Worm (Caenorhabditis elegans) whole organism, L3 larva: ENCODE results near the gene dhgd-1.
A peak's percentile ranks its signal among the peaks of the same experiment; 100 is the strongest.

Source experiments
- ZK546.5 ChIP-seq: sonication (generic microtip); optimal IDR thresholded peaks from 2 replicates; lab custom pipeline; 2017; ENCODE audit warnings: missing biosample characterization, missing genetic modification characterization
- aly-2 ChIP-seq: fragments of 150-350 bp; optimal IDR thresholded peaks from 2 replicates; lab custom pipeline; 2014; ENCODE audit warnings: missing biosample characterization, missing genetic modification characterization
- ama-1 ChIP-seq: fragments of 150-350 bp; optimal IDR thresholded peaks from 2 replicates; lab custom pipeline; 2018
- ceh-28 ChIP-seq: fragments of 150-350 bp; optimal IDR thresholded peaks from 2 replicates; lab custom pipeline; 2014; ENCODE audit warnings: missing biosample characterization, missing genetic modification reagents, missing genetic modification characterization
- ceh-82 ChIP-seq: fragments of 150-350 bp; optimal IDR thresholded peaks from 2 replicates; lab custom pipeline; 2014; ENCODE audit warnings: missing biosample characterization, missing genetic modification characterization
- ceh-9 ChIP-seq: sonication (generic microtip); optimal IDR thresholded peaks from 2 replicates; lab custom pipeline; 2018; ENCODE audit warnings: missing biosample characterization, missing genetic modification characterization
- daf-12 ChIP-seq: fragments of 150-350 bp; optimal IDR thresholded peaks from 2 replicates; lab custom pipeline; 2014; ENCODE audit warnings: missing biosample characterization, missing genetic modification reagents, missing genetic modification characterization
- egl-27 ChIP-seq: sonication (generic microtip); optimal IDR thresholded peaks from 4 replicates; lab custom pipeline; 2017; ENCODE audit warnings: missing biosample characterization, missing genetic modification reagents, missing genetic modification characterization
- egl-5 ChIP-seq: fragments of 150-350 bp; optimal IDR thresholded peaks from 2 replicates; lab custom pipeline; 2017; ENCODE audit warnings: missing biosample characterization, missing genetic modification reagents, missing genetic modification characterization, inconsistent platforms
- elt-2 ChIP-seq: sonication (generic microtip); optimal IDR thresholded peaks from 2 replicates; lab custom pipeline; 2016; ENCODE audit warnings: missing genetic modification reagents, mild to moderate bottlenecking, missing genetic modification characterization, missing compliant biosample characterization
- elt-3 ChIP-seq, 3 experiments: fragments of 150-350 bp in 1 of 3; sonication (generic microtip) in 2 of 3; optimal IDR thresholded peaks; 2 replicates in 2 of 3; 4 replicates in 1 of 3; lab custom pipeline; 2014 to 2017; ENCODE audit warnings: missing biosample characterization in 3 of 3, missing genetic modification characterization in 3 of 3
- eor-1 ChIP-seq, 2 experiments: fragments of 150-350 bp; optimal IDR thresholded peaks; 2 replicates each; lab custom pipeline; 2014 to 2018; ENCODE audit warnings: missing biosample characterization in 2 of 2, missing genetic modification characterization in 2 of 2
- fkh-10 ChIP-seq: sonication (generic microtip); optimal IDR thresholded peaks from 2 replicates; lab custom pipeline; 2017; ENCODE audit warnings: missing biosample characterization, missing genetic modification reagents, missing genetic modification characterization
- fkh-2 ChIP-seq: fragments of 150-350 bp; optimal IDR thresholded peaks from 2 replicates; lab custom pipeline; 2014; ENCODE audit warnings: missing biosample characterization, missing genetic modification reagents, missing genetic modification characterization
- fos-1 ChIP-seq: fragments of 150-350 bp; optimal IDR thresholded peaks from 2 replicates; lab custom pipeline; 2014; ENCODE audit warnings: missing biosample characterization, missing genetic modification characterization
- hmg-11 ChIP-seq: sonication (generic microtip); optimal IDR thresholded peaks from 2 replicates; lab custom pipeline; 2016; ENCODE audit warnings: missing genetic modification characterization, missing compliant biosample characterization
- jun-1 ChIP-seq: fragments of 150-350 bp; optimal IDR thresholded peaks from 2 replicates; lab custom pipeline; 2014; ENCODE audit warnings: missing biosample characterization, missing genetic modification reagents, missing genetic modification characterization
- lin-15B ChIP-seq: fragments of 150-350 bp; optimal IDR thresholded peaks from 2 replicates; lab custom pipeline; 2014; ENCODE audit warnings: missing biosample characterization, missing genetic modification characterization
- lin-39 ChIP-seq: fragments of 150-350 bp; optimal IDR thresholded peaks from 2 replicates; lab custom pipeline; 2018; ENCODE audit warnings: missing biosample characterization, missing genetic modification reagents, missing genetic modification characterization
- mdl-1 ChIP-seq: fragments of 150-350 bp; optimal IDR thresholded peaks from 2 replicates; lab custom pipeline; 2014; ENCODE audit warnings: missing biosample characterization, missing genetic modification characterization
- mml-1 ChIP-seq: fragments of 150-350 bp; sonication (generic microtip); optimal IDR thresholded peaks from 3 replicates; lab custom pipeline; 2014; ENCODE audit warnings: missing biosample characterization, missing genetic modification characterization
- nfya-1 ChIP-seq: sonication (generic microtip); optimal IDR thresholded peaks from 2 replicates; lab custom pipeline; 2017; ENCODE audit warnings: missing genetic modification characterization, mild to moderate bottlenecking, missing compliant biosample characterization, antibody characterized with exemption, moderate library complexity; ENCODE audit not compliant: insufficient read depth
- nhr-11 ChIP-seq: fragments of 150-350 bp; optimal IDR thresholded peaks from 2 replicates; lab custom pipeline; 2014; ENCODE audit warnings: missing biosample characterization, missing genetic modification characterization
- nhr-12 ChIP-seq: fragments of 150-350 bp; optimal IDR thresholded peaks from 2 replicates; lab custom pipeline; 2014; ENCODE audit warnings: missing biosample characterization, missing genetic modification characterization
- nhr-23 ChIP-seq: fragments of 150-350 bp; optimal IDR thresholded peaks from 2 replicates; lab custom pipeline; 2014; ENCODE audit warnings: missing biosample characterization, missing genetic modification reagents, missing genetic modification characterization
- nhr-25 ChIP-seq: sonication (generic microtip); optimal IDR thresholded peaks from 2 replicates; lab custom pipeline; 2017; ENCODE audit warnings: missing biosample characterization, missing genetic modification characterization
- nhr-43 ChIP-seq: sonication (generic microtip); optimal IDR thresholded peaks from 2 replicates; lab custom pipeline; 2016; ENCODE audit warnings: mild to moderate bottlenecking, missing genetic modification characterization, missing compliant biosample characterization; ENCODE audit not compliant: poor library complexity, severe bottlenecking
- nhr-76 ChIP-seq: fragments of 150-350 bp; sonication (generic microtip); optimal IDR thresholded peaks from 5 replicates; lab custom pipeline; 2014; ENCODE audit warnings: missing biosample characterization, missing genetic modification characterization
- nhr-77 ChIP-seq: fragments of 150-350 bp; optimal IDR thresholded peaks from 2 replicates; lab custom pipeline; 2014; ENCODE audit warnings: missing biosample characterization, missing genetic modification characterization
- pha-4 ChIP-seq: fragments of 150-350 bp; optimal IDR thresholded peaks from 2 replicates; lab custom pipeline; 2014; ENCODE audit warnings: missing biosample characterization, missing genetic modification reagents, missing genetic modification characterization
- pqm-1 ChIP-seq: fragments of 150-350 bp; optimal IDR thresholded peaks from 2 replicates; lab custom pipeline; 2017; ENCODE audit warnings: missing biosample characterization, missing genetic modification characterization, inconsistent platforms
- sea-2 ChIP-seq: fragments of 150-350 bp; sonication (generic microtip); optimal IDR thresholded peaks from 4 replicates; lab custom pipeline; 2014; ENCODE audit warnings: missing biosample characterization, missing genetic modification reagents, missing genetic modification characterization
- skn-1 ChIP-seq: fragments of 150-350 bp; optimal IDR thresholded peaks from 2 replicates; lab custom pipeline; 2014; ENCODE audit warnings: missing biosample characterization, missing genetic modification characterization
- snpc-4 ChIP-seq: fragments of 150-350 bp; optimal IDR thresholded peaks from 2 replicates; lab custom pipeline; 2014; ENCODE audit warnings: missing biosample characterization, missing genetic modification characterization
- tbx-2 ChIP-seq: sonication (generic microtip); optimal IDR thresholded peaks from 2 replicates; lab custom pipeline; 2016; ENCODE audit warnings: mild to moderate bottlenecking, missing genetic modification characterization, missing compliant biosample characterization
- ztf-4 ChIP-seq: fragments of 150-350 bp; optimal IDR thresholded peaks from 2 replicates; lab custom pipeline; 2014; ENCODE audit warnings: missing biosample characterization, missing genetic modification characterization

The dhgd-1 gene

DNA sequence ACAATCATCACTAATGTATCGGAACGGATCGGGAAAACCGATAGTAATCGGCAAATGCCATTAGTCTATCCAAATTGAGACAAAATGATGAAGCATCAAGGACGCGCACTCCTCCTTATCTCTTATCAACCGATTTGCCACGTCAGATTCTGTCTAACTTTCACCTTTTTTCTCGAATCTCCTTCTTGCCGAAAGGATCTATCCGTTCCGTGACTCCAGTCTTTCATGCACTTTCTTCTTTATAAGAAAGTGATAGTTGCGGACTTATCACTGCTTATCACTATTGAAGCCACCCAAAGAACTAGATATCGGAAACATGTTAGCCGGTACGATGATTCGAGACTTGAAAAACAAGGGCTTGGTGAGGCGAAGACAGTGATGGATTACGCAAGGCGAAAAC lies 49.9 kb downstream of the dhgd-1 start:
- TF ChIP-seq tbx-2 (peak; percentile 39), nhr-25 (tag; lab: Kevin White, UChicago) (peak; percentile 60), nhr-11 (tag; lab: Kevin White, UChicago) (no peak), nhr-43 (tag; lab: Kevin White, UChicago) (peak; percentile 81), nhr-23 (peak; percentile 49), egl-27 (no peak), elt-3 (tag; optimal IDR thresholded peaks at IDR 0.05; lab: Kevin White, UChicago) (peak; percentile 98 to 100 (median 100))
- TF ChIP-seq, all 47 proteins: peak for 5

DNA sequence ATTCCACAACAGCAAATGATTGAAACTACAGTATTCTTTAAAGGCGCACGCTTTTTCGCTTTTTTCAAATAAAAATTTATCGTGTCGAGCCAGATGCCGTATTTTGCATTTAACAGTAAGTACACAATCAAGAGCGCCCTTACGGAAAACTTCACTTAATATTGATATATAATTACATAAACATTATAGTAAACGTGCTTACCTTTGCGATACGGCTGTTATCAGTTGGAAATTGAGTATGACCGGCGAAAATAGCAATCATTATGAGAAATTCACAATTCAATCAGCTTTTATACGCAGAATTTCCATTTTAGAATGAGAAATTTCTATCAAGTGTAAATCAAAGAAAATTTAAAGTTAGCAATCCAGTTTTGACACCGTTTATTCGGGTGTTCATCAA lies 51.7 kb downstream of the dhgd-1 start, which contains the start of gene B0334.20:
Gene B0334.20 (minus strand): TSS at position 262 of the 400 bp plus-strand sequence.
- TF ChIP-seq elt-2 (tag; lab: Kevin White, UChicago): peak; percentile 44
- no peak for TF ChIP-seq ceh-28 (tag; lab: Kevin White, UChicago)
- no peak for TF ChIP-seq fkh-10 (GFP tag; lab: Kevin White, UChicago)

DNA sequence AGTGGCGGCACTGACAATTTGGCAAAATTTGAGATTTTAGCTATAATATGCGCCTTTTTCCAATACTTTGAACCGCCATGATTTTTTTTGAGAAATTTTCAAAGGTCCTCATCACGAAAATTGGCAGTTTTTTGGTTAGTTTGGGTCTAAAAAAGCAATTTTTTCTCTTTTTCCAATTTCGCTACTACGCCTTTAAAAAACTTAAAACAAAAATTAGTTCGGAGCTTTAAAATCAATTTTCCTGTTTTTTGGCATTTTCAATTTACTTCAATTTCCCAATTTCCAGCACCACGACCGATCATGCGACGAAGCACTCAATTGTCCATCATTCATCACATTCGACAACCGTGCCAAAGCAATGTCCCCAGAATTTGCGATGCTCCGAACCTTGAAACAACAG lies 54.5 kb downstream of the dhgd-1 start, which contains the start of gene B0334.5:
Gene B0334.5 (plus strand): TSS at position 301 of the 400 bp plus-strand sequence.
- no peak for TF ChIP-seq nhr-12 (tag; lab: Kevin White, UChicago)
- TF ChIP-seq tbx-2: no peak
- TF ChIP-seq aly-2 (tag; lab: Kevin White, UChicago): no peak
- no peak for TF ChIP-seq ama-1 (lab: Kevin White, UChicago)
- TF ChIP-seq ceh-82 (tag; lab: Kevin White, UChicago): no peak
- TF ChIP-seq elt-2 (tag; lab: Kevin White, UChicago): no peak
- no peak for TF ChIP-seq nhr-77 (tag; lab: Kevin White, UChicago)
- TF ChIP-seq fkh-2: no peak
- TF ChIP-seq sea-2 (GFP tag; lab: Kevin White, UChicago): no peak
- TF ChIP-seq egl-27: no peak
- TF ChIP-seq ztf-4 (tag; lab: Kevin White, UChicago): no peak
- no peak for TF ChIP-seq nhr-11 (tag; lab: Kevin White, UChicago)

DNA sequence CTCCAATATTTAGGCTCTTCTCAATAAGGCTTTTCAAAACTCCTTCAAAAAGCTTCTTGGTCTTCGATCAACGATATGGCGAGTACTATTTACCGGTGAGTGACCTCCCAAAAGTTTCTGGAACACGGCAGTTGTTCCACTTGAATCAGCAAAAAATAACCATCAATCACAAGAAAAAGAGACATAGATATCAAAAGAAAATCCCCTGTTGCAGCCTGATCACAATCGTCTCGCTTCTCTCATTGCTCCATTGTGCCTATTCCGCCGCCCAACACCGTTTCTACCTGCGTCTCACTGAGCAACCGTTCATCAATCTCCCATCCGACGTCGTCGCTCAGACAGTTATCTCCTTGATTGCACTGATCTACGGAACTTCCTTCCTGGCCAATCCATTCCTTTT lies 55.1 kb downstream of the dhgd-1 start, which contains the start of gene emc-5:
Gene emc-5 (plus strand): TSS at position 14 of the 400 bp plus-strand sequence.
- TF ChIP-seq nfya-1 (tag; lab: Kevin White, UChicago): peak; percentile 21
- peak; percentile 69 for TF ChIP-seq lin-39 (tag; lab: Kevin White, UChicago)
- no peak for TF ChIP-seq jun-1

DNA sequence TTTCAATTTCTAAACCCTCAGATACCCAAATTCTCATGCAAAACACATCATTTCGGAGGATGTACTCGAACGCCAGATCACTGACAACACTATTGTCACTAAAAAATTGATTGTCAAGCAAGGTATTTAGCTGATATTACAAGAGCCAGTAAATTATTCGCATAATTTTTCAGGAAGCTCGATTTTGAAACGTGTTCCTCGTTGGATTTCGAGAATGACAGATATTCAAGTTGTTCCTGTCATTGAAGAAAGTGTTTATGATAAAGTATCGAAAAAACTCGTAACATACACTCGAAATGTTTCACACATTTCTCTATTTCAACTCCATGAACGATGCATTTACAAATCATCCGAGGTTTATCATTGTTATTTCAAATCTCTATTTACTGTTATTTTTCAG lies 56.1 kb downstream of the dhgd-1 start:
- TF ChIP-seq ama-1 (lab: Kevin White, UChicago) (no peak), ceh-9 (no peak), sea-2 (GFP tag; lab: Kevin White, UChicago) (no peak), ztf-4 (tag; lab: Kevin White, UChicago) (no peak), aly-2 (tag; lab: Kevin White, UChicago) (no peak), elt-2 (tag; lab: Kevin White, UChicago) (no peak), hmg-11 (tag; lab: Kevin White, UChicago) (no peak)

DNA sequence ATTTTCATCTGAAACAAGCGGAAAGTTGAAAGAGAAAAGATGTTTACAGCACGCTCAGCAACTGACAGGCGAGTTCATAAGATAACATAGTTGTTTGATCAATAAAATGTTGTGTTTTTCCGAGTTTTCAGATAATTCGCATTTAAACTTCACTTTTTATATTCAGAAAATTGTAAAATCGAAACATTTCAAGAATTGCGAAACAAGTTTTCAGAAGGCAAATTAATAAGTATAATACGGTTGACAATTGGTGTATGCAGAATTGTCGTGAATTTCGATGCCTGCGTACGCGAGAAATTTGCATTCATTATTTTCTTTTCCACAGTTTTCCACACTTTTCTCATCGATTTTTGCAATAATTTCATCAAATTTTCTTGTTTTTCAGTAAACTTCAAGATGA lies 56.6 kb downstream of the dhgd-1 start, which contains the start of the genes ooc-3 and B0334.4:
Gene ooc-3 (minus strand): TSS at position 15 of the 400 bp plus-strand sequence.
Gene B0334.4 (plus strand): TSS at position 386 of the 400 bp plus-strand sequence.
- TF ChIP-seq ceh-82 (tag; lab: Kevin White, UChicago) (no peak), ceh-28 (tag; lab: Kevin White, UChicago) (no peak), daf-12 (no peak), ZK546.5 (no peak), mdl-1 (no peak), ceh-9 (no peak), mml-1 (no peak), pqm-1 (tag; lab: Kevin White, UChicago) (no peak), nhr-11 (tag; lab: Kevin White, UChicago) (no peak), ama-1 (lab: Kevin White, UChicago) (no peak), fkh-2 (no peak), lin-15B (tag; lab: Kevin White, UChicago) (no peak), nhr-76 (tag; lab: Kevin White, UChicago) (no peak), hmg-11 (tag; lab: Kevin White, UChicago) (no peak), jun-1 (no peak), fos-1 (tag; lab: Kevin White, UChicago) (no peak), nhr-43 (tag; lab: Kevin White, UChicago) (no peak), sea-2 (GFP tag; lab: Kevin White, UChicago) (no peak), pha-4 (peak; percentile 70), skn-1 (tag; lab: Kevin White, UChicago) (peak; percentile 56), egl-5 (tag; lab: Kevin White, UChicago) (peak; percentile 11), eor-1 (tag; optimal IDR thresholded peaks at IDR 0.05; lab: Kevin White, UChicago) (no peak), nfya-1 (tag; lab: Kevin White, UChicago) (peak; percentile 72), lin-39 (tag; lab: Kevin White, UChicago) (no peak), snpc-4 (no peak), egl-27 (no peak), tbx-2 (no peak), aly-2 (tag; lab: Kevin White, UChicago) (no peak), elt-3 (tag; optimal IDR thresholded peaks at IDR 0.05; lab: Kevin White, UChicago) (no peak)
- TF ChIP-seq, all 47 proteins: peak for 4
